Worm (Caenorhabditis elegans) whole organism, L3 larva: ENCODE measurements around the gene srd-17.

Source experiments
- R02D3.7 ChIP-seq: fragments of 150-350 bp; optimal IDR thresholded peaks from 2 replicates; lab custom pipeline; 2014; ENCODE audit warnings: missing biosample characterization, missing genetic modification characterization
- ZK546.5 ChIP-seq: sonication (generic microtip); optimal IDR thresholded peaks from 2 replicates; lab custom pipeline; 2017; ENCODE audit warnings: missing biosample characterization, missing genetic modification characterization
- aly-2 ChIP-seq: fragments of 150-350 bp; optimal IDR thresholded peaks from 2 replicates; lab custom pipeline; 2014; ENCODE audit warnings: missing biosample characterization, missing genetic modification characterization
- ceh-16 ChIP-seq: sonication (generic microtip); optimal IDR thresholded peaks from 2 replicates; lab custom pipeline; 2017; ENCODE audit warnings: missing biosample characterization, missing genetic modification characterization
- ceh-28 ChIP-seq: fragments of 150-350 bp; optimal IDR thresholded peaks from 2 replicates; lab custom pipeline; 2014; ENCODE audit warnings: missing biosample characterization, missing genetic modification reagents, missing genetic modification characterization
- ceh-82 ChIP-seq: fragments of 150-350 bp; optimal IDR thresholded peaks from 2 replicates; lab custom pipeline; 2014; ENCODE audit warnings: missing biosample characterization, missing genetic modification characterization
- egl-27 ChIP-seq: sonication (generic microtip); optimal IDR thresholded peaks from 4 replicates; lab custom pipeline; 2017; ENCODE audit warnings: missing biosample characterization, missing genetic modification reagents, missing genetic modification characterization
- egl-5 ChIP-seq: fragments of 150-350 bp; optimal IDR thresholded peaks from 2 replicates; lab custom pipeline; 2017; ENCODE audit warnings: missing biosample characterization, missing genetic modification reagents, missing genetic modification characterization, inconsistent platforms
- elt-1 ChIP-seq: fragments of 150-350 bp; optimal IDR thresholded peaks from 2 replicates; lab custom pipeline; 2014; ENCODE audit warnings: missing biosample characterization, missing genetic modification characterization
- elt-2 ChIP-seq: sonication (generic microtip); optimal IDR thresholded peaks from 2 replicates; lab custom pipeline; 2016; ENCODE audit warnings: missing genetic modification reagents, mild to moderate bottlenecking, missing genetic modification characterization, missing compliant biosample characterization
- elt-3 ChIP-seq, 3 experiments: fragments of 150-350 bp in 1 of 3; sonication (generic microtip) in 2 of 3; optimal IDR thresholded peaks; 2 replicates in 2 of 3; 4 replicates in 1 of 3; lab custom pipeline; 2014 to 2017; ENCODE audit warnings: missing biosample characterization in 3 of 3, missing genetic modification characterization in 3 of 3
- eor-1 ChIP-seq, 2 experiments: fragments of 150-350 bp; optimal IDR thresholded peaks; 2 replicates each; lab custom pipeline; 2014 to 2018; ENCODE audit warnings: missing biosample characterization in 2 of 2, missing genetic modification characterization in 2 of 2
- fkh-10 ChIP-seq: sonication (generic microtip); optimal IDR thresholded peaks from 2 replicates; lab custom pipeline; 2017; ENCODE audit warnings: missing biosample characterization, missing genetic modification reagents, missing genetic modification characterization
- fos-1 ChIP-seq: fragments of 150-350 bp; optimal IDR thresholded peaks from 2 replicates; lab custom pipeline; 2014; ENCODE audit warnings: missing biosample characterization, missing genetic modification characterization
- hmg-11 ChIP-seq: sonication (generic microtip); optimal IDR thresholded peaks from 2 replicates; lab custom pipeline; 2016; ENCODE audit warnings: missing genetic modification characterization, missing compliant biosample characterization
- jun-1 ChIP-seq: fragments of 150-350 bp; optimal IDR thresholded peaks from 2 replicates; lab custom pipeline; 2014; ENCODE audit warnings: missing biosample characterization, missing genetic modification reagents, missing genetic modification characterization
- lin-15B ChIP-seq: fragments of 150-350 bp; optimal IDR thresholded peaks from 2 replicates; lab custom pipeline; 2014; ENCODE audit warnings: missing biosample characterization, missing genetic modification characterization
- lin-39 ChIP-seq: fragments of 150-350 bp; optimal IDR thresholded peaks from 2 replicates; lab custom pipeline; 2018; ENCODE audit warnings: missing biosample characterization, missing genetic modification reagents, missing genetic modification characterization
- lsy-12 ChIP-seq: sonication (generic microtip); optimal IDR thresholded peaks from 2 replicates; lab custom pipeline; 2016; ENCODE audit warnings: mild to moderate bottlenecking, missing genetic modification characterization, missing compliant biosample characterization
- mdl-1 ChIP-seq: fragments of 150-350 bp; optimal IDR thresholded peaks from 2 replicates; lab custom pipeline; 2014; ENCODE audit warnings: missing biosample characterization, missing genetic modification characterization
- mml-1 ChIP-seq: fragments of 150-350 bp; sonication (generic microtip); optimal IDR thresholded peaks from 3 replicates; lab custom pipeline; 2014; ENCODE audit warnings: missing biosample characterization, missing genetic modification characterization
- nfya-1 ChIP-seq: sonication (generic microtip); optimal IDR thresholded peaks from 2 replicates; lab custom pipeline; 2017; ENCODE audit warnings: missing genetic modification characterization, mild to moderate bottlenecking, missing compliant biosample characterization, antibody characterized with exemption, moderate library complexity; ENCODE audit not compliant: insufficient read depth
- nhr-11 ChIP-seq: fragments of 150-350 bp; optimal IDR thresholded peaks from 2 replicates; lab custom pipeline; 2014; ENCODE audit warnings: missing biosample characterization, missing genetic modification characterization
- nhr-12 ChIP-seq: fragments of 150-350 bp; optimal IDR thresholded peaks from 2 replicates; lab custom pipeline; 2014; ENCODE audit warnings: missing biosample characterization, missing genetic modification characterization
- nhr-23 ChIP-seq: fragments of 150-350 bp; optimal IDR thresholded peaks from 2 replicates; lab custom pipeline; 2014; ENCODE audit warnings: missing biosample characterization, missing genetic modification reagents, missing genetic modification characterization
- nhr-237 ChIP-seq: fragments of 150-350 bp; optimal IDR thresholded peaks from 2 replicates; lab custom pipeline; 2014; ENCODE audit warnings: missing biosample characterization, missing genetic modification characterization
- nhr-25 ChIP-seq: sonication (generic microtip); optimal IDR thresholded peaks from 2 replicates; lab custom pipeline; 2017; ENCODE audit warnings: missing biosample characterization, missing genetic modification characterization
- nhr-28 ChIP-seq: fragments of 150-350 bp; optimal IDR thresholded peaks from 2 replicates; lab custom pipeline; 2014; ENCODE audit warnings: missing biosample characterization, missing genetic modification characterization
- nhr-43 ChIP-seq: sonication (generic microtip); optimal IDR thresholded peaks from 2 replicates; lab custom pipeline; 2016; ENCODE audit warnings: mild to moderate bottlenecking, missing genetic modification characterization, missing compliant biosample characterization; ENCODE audit not compliant: poor library complexity, severe bottlenecking
- nhr-67 ChIP-seq: fragments of 150-350 bp; optimal IDR thresholded peaks from 2 replicates; lab custom pipeline; 2014; ENCODE audit warnings: missing biosample characterization, missing genetic modification characterization
- nhr-76 ChIP-seq: fragments of 150-350 bp; sonication (generic microtip); optimal IDR thresholded peaks from 5 replicates; lab custom pipeline; 2014; ENCODE audit warnings: missing biosample characterization, missing genetic modification characterization
- nhr-77 ChIP-seq: fragments of 150-350 bp; optimal IDR thresholded peaks from 2 replicates; lab custom pipeline; 2014; ENCODE audit warnings: missing biosample characterization, missing genetic modification characterization
- pha-4 ChIP-seq: fragments of 150-350 bp; optimal IDR thresholded peaks from 2 replicates; lab custom pipeline; 2014; ENCODE audit warnings: missing biosample characterization, missing genetic modification reagents, missing genetic modification characterization
- pqm-1 ChIP-seq: fragments of 150-350 bp; optimal IDR thresholded peaks from 2 replicates; lab custom pipeline; 2017; ENCODE audit warnings: missing biosample characterization, missing genetic modification characterization, inconsistent platforms
- sea-2 ChIP-seq: fragments of 150-350 bp; sonication (generic microtip); optimal IDR thresholded peaks from 4 replicates; lab custom pipeline; 2014; ENCODE audit warnings: missing biosample characterization, missing genetic modification reagents, missing genetic modification characterization
- skn-1 ChIP-seq: fragments of 150-350 bp; optimal IDR thresholded peaks from 2 replicates; lab custom pipeline; 2014; ENCODE audit warnings: missing biosample characterization, missing genetic modification characterization
- snpc-4 ChIP-seq: fragments of 150-350 bp; optimal IDR thresholded peaks from 2 replicates; lab custom pipeline; 2014; ENCODE audit warnings: missing biosample characterization, missing genetic modification characterization
- unc-39 ChIP-seq: sonication (generic microtip); optimal IDR thresholded peaks from 4 replicates; lab custom pipeline; 2017; ENCODE audit warnings: missing biosample characterization, missing genetic modification characterization
- unc-62 ChIP-seq: fragments of 150-350 bp; sonication (generic microtip); optimal IDR thresholded peaks from 4 replicates; lab custom pipeline; 2014; ENCODE audit warnings: missing biosample characterization, missing genetic modification reagents, missing genetic modification characterization
- zag-1 ChIP-seq: fragments of 150-350 bp; optimal IDR thresholded peaks from 2 replicates; lab custom pipeline; 2014; ENCODE audit warnings: missing biosample characterization, missing genetic modification characterization
- ztf-4 ChIP-seq: fragments of 150-350 bp; optimal IDR thresholded peaks from 2 replicates; lab custom pipeline; 2014; ENCODE audit warnings: missing biosample characterization, missing genetic modification characterization

srd-17 gene

DNA sequence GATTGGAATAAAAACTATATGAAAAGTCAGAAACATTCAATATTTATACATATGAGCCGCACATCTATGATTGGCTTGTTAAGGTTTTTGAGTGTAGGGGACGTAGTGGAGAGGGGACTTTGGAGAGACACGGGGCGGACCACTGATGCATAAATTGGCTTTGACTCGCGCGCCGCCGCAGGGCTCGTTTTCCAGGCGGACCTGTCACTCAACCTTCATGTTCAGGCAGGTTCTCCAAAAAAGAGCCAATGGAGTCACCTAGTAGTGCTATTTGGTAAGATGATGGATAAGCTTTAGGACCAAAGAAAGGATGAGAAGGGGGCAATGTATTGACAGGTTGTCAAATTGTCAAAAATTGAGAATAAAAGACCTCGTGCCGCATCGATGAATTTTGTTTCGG, 37.5 kb downstream of the srd-17 start:
- TF ChIP-seq nhr-11 (tag; lab: Kevin White, UChicago) = no peak
- no peak for TF ChIP-seq mml-1
- TF ChIP-seq nhr-77 (tag; lab: Kevin White, UChicago) = no peak
- no peak for TF ChIP-seq nhr-25 (tag; lab: Kevin White, UChicago)
- TF ChIP-seq snpc-4 (tag; lab: Kevin White, UChicago) = no peak
- TF ChIP-seq ztf-4 (tag; lab: Kevin White, UChicago) = no peak
- TF ChIP-seq ceh-16 (tag; lab: Kevin White, UChicago) = no peak
- no peak for TF ChIP-seq sea-2 (GFP tag; lab: Kevin White, UChicago)
- TF ChIP-seq unc-62 (GFP tag; lab: Kevin White, UChicago) = no peak
- no peak for TF ChIP-seq nhr-28 (tag; lab: Kevin White, UChicago)
- TF ChIP-seq lsy-12 (tag; lab: Kevin White, UChicago) = no peak
- TF ChIP-seq lin-39 (tag; lab: Kevin White, UChicago) = no peak
- TF ChIP-seq skn-1 = no peak

DNA sequence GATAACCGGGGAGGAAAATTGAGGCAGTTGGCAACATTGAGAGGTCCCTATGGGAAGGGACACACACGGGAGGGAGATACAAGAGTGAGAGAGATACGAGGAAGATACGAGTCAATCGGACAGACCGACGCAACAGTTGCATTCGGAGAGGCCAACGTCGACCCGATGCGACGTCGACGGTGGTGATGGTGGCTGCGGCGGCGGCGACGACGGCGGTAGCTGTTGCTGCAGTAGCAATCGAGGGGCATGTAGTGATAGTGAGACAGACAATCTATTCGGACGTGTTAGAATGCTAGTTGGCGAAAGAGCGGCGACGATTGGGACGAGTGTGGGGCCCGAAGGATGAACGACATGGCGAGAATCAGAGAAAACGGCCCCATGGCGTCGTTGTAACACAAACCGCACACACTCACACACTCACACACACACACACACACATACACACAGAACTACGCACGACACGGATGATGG, 39.1 kb downstream of the srd-17 start:
- TF ChIP-seq egl-5 (no peak), elt-1 (tag; lab: Kevin White, UChicago) (no peak), zag-1 (tag; lab: Kevin White, UChicago) (no peak), elt-3 (tag; optimal IDR thresholded peaks at IDR 0.05; lab: Kevin White, UChicago) (no peak), ceh-82 (tag; lab: Kevin White, UChicago) (no peak), aly-2 (no peak), fos-1 (tag; lab: Kevin White, UChicago) (no peak), elt-2 (tag; lab: Kevin White, UChicago) (no peak), egl-27 (tag; lab: Kevin White, UChicago) (no peak), mdl-1 (tag; lab: Kevin White, UChicago) (no peak), nfya-1 (tag; lab: Kevin White, UChicago) (peak; percentile 45), lin-15B (tag; lab: Kevin White, UChicago) (no peak), nhr-67 (tag; lab: Kevin White, UChicago) (no peak), pqm-1 (tag; lab: Kevin White, UChicago) (no peak), nhr-76 (tag; lab: Kevin White, UChicago) (no peak), nhr-28 (tag; lab: Kevin White, UChicago) (no peak), nhr-237 (tag; lab: Kevin White, UChicago) (no peak), fkh-10 (GFP tag; lab: Kevin White, UChicago) (no peak), nhr-11 (tag; lab: Kevin White, UChicago) (no peak), ceh-28 (tag; lab: Kevin White, UChicago) (peak; percentile 2), R02D3.7 (tag; lab: Kevin White, UChicago) (no peak), eor-1 (tag; optimal IDR thresholded peaks at IDR 0.05; lab: Kevin White, UChicago) (no peak), ZK546.5 (tag; lab: Kevin White, UChicago) (no peak), nhr-23 (tag; lab: Kevin White, UChicago) (peak; percentile 33), pha-4 (no peak), jun-1 (tag; lab: Kevin White, UChicago) (no peak), lsy-12 (tag; lab: Kevin White, UChicago) (peak; percentile 8), ceh-16 (tag; lab: Kevin White, UChicago) (no peak), hmg-11 (tag; lab: Kevin White, UChicago) (no peak), nhr-12 (no peak), nhr-25 (tag; lab: Kevin White, UChicago) (no peak), nhr-77 (tag; lab: Kevin White, UChicago) (no peak), sea-2 (GFP tag; lab: Kevin White, UChicago) (no peak), unc-39 (tag; lab: Kevin White, UChicago) (no peak), skn-1 (no peak), lin-39 (tag; lab: Kevin White, UChicago) (peak; percentile 17), nhr-43 (tag; lab: Kevin White, UChicago) (no peak)
- TF ChIP-seq, all 47 proteins: peak for 5
